Worm (Caenorhabditis elegans): ENCODE results near the gene C07A12.18.

ce11 chrX:4562288-4562687, 12.6 kb upstream of the C07A12.18 start:
- TF ChIP-seq snpc-4 (GFP tag; optimal IDR thresholded peaks at IDR 0.05), result no peak
- no peak for TF ChIP-seq snpc-4 (tag; optimal IDR thresholded peaks at IDR 0.05)
- TF ChIP-seq unc-62 (GFP tag; optimal IDR thresholded peaks at IDR 0.05), result no peak
- TF ChIP-seq repo-1 (tag; optimal IDR thresholded peaks at IDR 0.05), result no peak
- TF ChIP-seq rcor-1 (GFP tag; IDR thresholded peaks at IDR 0.05), result no peak
- no peak for TF ChIP-seq let-526 (GFP tag; IDR thresholded peaks at IDR 0.05)
- TF ChIP-seq ama-1 (optimal IDR thresholded peaks at IDR 0.05), result no peak
- no peak for TF ChIP-seq ama-1 (GFP tag; optimal IDR thresholded peaks at IDR 0.05)
- TF ChIP-seq snpc-3.4 (tag; optimal IDR thresholded peaks at IDR 0.05), result no peak
- no peak for TF ChIP-seq bed-2 (GFP tag; IDR thresholded peaks at IDR 0.05)
- TF ChIP-seq pha-4 (tag; optimal IDR thresholded peaks at IDR 0.05), result no peak
- no peak for TF ChIP-seq ztf-26 (tag; optimal IDR thresholded peaks at IDR 0.05)
- no peak for TF ChIP-seq ceh-79 (tag; optimal IDR thresholded peaks at IDR 0.05)
- no peak for TF ChIP-seq ceh-58 (GFP tag; IDR thresholded peaks at IDR 0.05)
- no peak for TF ChIP-seq ceh-40 (GFP tag; IDR thresholded peaks at IDR 0.05)
